Fruit fly (Drosophila melanogaster) whole organism: Measurements from ENCODE around the gene CG6999.

Experiments used
- EcR ChIP-seq, 2 experiments: fragments of >200 bp; optimal IDR thresholded peaks; 2 replicates each; lab custom pipeline; 2017; ENCODE audit warnings: missing biosample characterization in 2 of 2, missing genetic modification characterization in 2 of 2, missing genetic modification reagents in 2 of 2
- pan ChIP-seq: fragments of >200 bp; optimal IDR thresholded peaks from 2 replicates; lab custom pipeline; 2017
- psq ChIP-seq: fragments of >200 bp; optimal IDR thresholded peaks from 2 replicates; lab custom pipeline; 2017

DNA sequence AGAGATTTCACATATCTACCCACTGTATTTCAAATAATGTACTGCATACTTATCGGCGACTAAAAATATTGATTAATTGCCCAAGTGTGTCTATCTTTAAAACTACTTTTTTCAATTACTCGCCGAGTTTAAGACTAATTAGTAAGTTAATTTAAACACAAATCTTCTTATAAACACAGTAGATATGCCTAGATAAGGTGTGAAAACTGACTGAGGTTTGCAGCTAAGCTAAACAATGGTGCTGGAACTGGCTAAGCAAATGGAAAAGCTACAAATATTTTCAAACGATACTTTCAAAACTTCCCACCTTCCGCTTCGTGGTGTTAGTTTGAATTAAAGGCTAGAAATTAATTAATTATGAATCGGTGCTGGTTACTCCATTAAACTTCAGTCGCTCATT, 47.3 kb upstream of the CG6999 start:
- TF ChIP-seq psq (lab: Kevin White, UChicago) (no peak), EcR (GFP tag; optimal IDR thresholded peaks at IDR 0.05; lab: Kevin White, UChicago) (no peak), pan (lab: Kevin White, UChicago) (no peak)
